Fruit fly (Drosophila melanogaster) whole organism, embryonic: Measurements from ENCODE around the gene Tim9b.
A peak's percentile ranks its signal among the peaks of the same experiment; 100 is the strongest.

Experiments used
- ATbp ChIP-seq: fragments of 200-800 bp; sonication (Bioruptor generic); optimal IDR thresholded peaks from 2 replicates; lab custom pipeline; 2017; ENCODE audit warnings: missing biosample characterization, mild to moderate bottlenecking, missing genetic modification characterization, missing genetic modification reagents
- Asciz ChIP-seq: fragments of 200-800 bp; sonication (Bioruptor generic); optimal IDR thresholded peaks from 2 replicates; lab custom pipeline; 2017; ENCODE audit warnings: missing biosample characterization, mild to moderate bottlenecking, missing genetic modification characterization, missing genetic modification reagents
- Atf-2 ChIP-seq: fragments of 200-800 bp; sonication (Bioruptor generic); optimal IDR thresholded peaks from 2 replicates; lab custom pipeline; 2016; ENCODE audit warnings: missing biosample characterization, missing genetic modification characterization
- CG10321 ChIP-seq: fragments of 200-800 bp; sonication (Bioruptor generic); IDR thresholded peaks from 2 replicates; pipeline ENCODE4 v1.3.6; 2022; ENCODE audit warnings: missing biosample characterization, missing genetic modification characterization
- CG11093 ChIP-seq: fragments of 200-800 bp; sonication (Bioruptor generic); IDR thresholded peaks from 3 replicates; pipeline ENCODE4 v1.3.6; 2022; ENCODE audit warnings: missing biosample characterization, missing genetic modification characterization
- CG11723 ChIP-seq: fragments of 200-800 bp; sonication (Bioruptor generic); optimal IDR thresholded peaks from 2 replicates; lab custom pipeline; 2017; ENCODE audit warnings: missing biosample characterization, mild to moderate bottlenecking, missing genetic modification characterization
- CG12071 ChIP-seq: fragments of 200-800 bp; sonication (Bioruptor generic); optimal IDR thresholded peaks from 3 replicates; lab custom pipeline; 2018; ENCODE audit warnings: missing biosample characterization, mild to moderate bottlenecking, missing genetic modification characterization
- CG12104 ChIP-seq: fragments of 200-800 bp; sonication (Bioruptor generic); optimal IDR thresholded peaks from 3 replicates; lab custom pipeline; 2016; ENCODE audit warnings: missing biosample characterization, missing genetic modification characterization
- CG13296 ChIP-seq: fragments of 200-800 bp; sonication (Bioruptor generic); optimal IDR thresholded peaks from 3 replicates; lab custom pipeline; 2018; ENCODE audit warnings: missing biosample characterization, mild to moderate bottlenecking, missing genetic modification characterization
- CG1529 ChIP-seq: fragments of 200-800 bp; sonication (Bioruptor generic); optimal IDR thresholded peaks from 3 replicates; lab custom pipeline; 2018; ENCODE audit warnings: missing biosample characterization, missing genetic modification characterization
- CG18011 ChIP-seq: fragments of 200-800 bp; sonication (Bioruptor generic); optimal IDR thresholded peaks from 2 replicates; lab custom pipeline; 2017; ENCODE audit warnings: missing biosample characterization, missing genetic modification characterization, mild to moderate bottlenecking, moderate library complexity, missing genotype
- CG18764 ChIP-seq: fragments of 200-800 bp; sonication (Bioruptor generic); optimal IDR thresholded peaks from 3 replicates; lab custom pipeline; 2016; ENCODE audit warnings: missing biosample characterization, missing genetic modification characterization
- CG31365 ChIP-seq: fragments of 200-800 bp; sonication (Bioruptor generic); optimal IDR thresholded peaks from 2 replicates; lab custom pipeline; 2018; ENCODE audit warnings: missing biosample characterization, mild to moderate bottlenecking, missing genetic modification characterization
- CG31388 ChIP-seq: fragments of 200-800 bp; sonication (Bioruptor generic); optimal IDR thresholded peaks from 2 replicates; lab custom pipeline; 2016; ENCODE audit warnings: missing biosample characterization, missing genetic modification characterization
- CG3281 ChIP-seq: fragments of 200-800 bp; sonication (Bioruptor generic); optimal IDR thresholded peaks from 3 replicates; lab custom pipeline; 2017; ENCODE audit warnings: missing biosample characterization, mild to moderate bottlenecking, missing genetic modification characterization
- CG34224 ChIP-seq: fragments of 200-800 bp; sonication (Bioruptor generic); IDR thresholded peaks from 3 replicates; pipeline ENCODE4 v1.3.6; 2022; ENCODE audit warnings: missing biosample characterization, missing genetic modification characterization; ENCODE audit not compliant: partially characterized antibody
- CG3838 ChIP-seq: fragments of 200-800 bp; sonication (Bioruptor generic); optimal IDR thresholded peaks from 3 replicates; lab custom pipeline; 2016; ENCODE audit warnings: missing biosample characterization, missing genetic modification characterization
- CG4282 ChIP-seq: fragments of 200-800 bp; sonication (Bioruptor generic); optimal IDR thresholded peaks from 2 replicates; lab custom pipeline; 2016; ENCODE audit warnings: missing biosample characterization, missing genetic modification characterization
- CG6254 ChIP-seq: fragments of 200-800 bp; sonication (Bioruptor generic); optimal IDR thresholded peaks from 3 replicates; lab custom pipeline; 2017; ENCODE audit warnings: mild to moderate bottlenecking, missing biosample characterization, missing genetic modification reagents, missing genetic modification characterization
- CG6683 ChIP-seq: fragments of 200-800 bp; sonication (Bioruptor generic); optimal IDR thresholded peaks from 2 replicates; lab custom pipeline; 2017; ENCODE audit warnings: missing biosample characterization, mild to moderate bottlenecking, missing genetic modification characterization, missing genetic modification reagents
- CG7271 ChIP-seq: fragments of 200-800 bp; sonication (Bioruptor generic); optimal IDR thresholded peaks from 2 replicates; lab custom pipeline; 2018; ENCODE audit warnings: missing biosample characterization, mild to moderate bottlenecking, missing genetic modification characterization, moderate library complexity
- CG7839 ChIP-seq: fragments of 200-800 bp; sonication (Bioruptor generic); optimal IDR thresholded peaks from 3 replicates; lab custom pipeline; 2018; ENCODE audit warnings: missing biosample characterization, mild to moderate bottlenecking, missing genetic modification characterization, moderate library complexity
- CG7928 ChIP-seq: fragments of 200-800 bp; sonication (Bioruptor generic); optimal IDR thresholded peaks from 2 replicates; lab custom pipeline; 2017; ENCODE audit warnings: missing biosample characterization, mild to moderate bottlenecking, missing genetic modification characterization
- CG7963 ChIP-seq: fragments of 200-800 bp; sonication (Bioruptor generic); IDR thresholded peaks from 3 replicates; pipeline ENCODE4 v1.3.6; 2022; ENCODE audit warnings: missing biosample characterization, missing genetic modification characterization; ENCODE audit not compliant: partially characterized antibody
- CG9437 ChIP-seq: fragments of 200-800 bp; sonication (Bioruptor generic); optimal IDR thresholded peaks from 2 replicates; lab custom pipeline; 2018; ENCODE audit warnings: missing biosample characterization, mild to moderate bottlenecking, missing genetic modification characterization
- CrebB ChIP-seq: fragments of 200-800 bp; sonication (Bioruptor generic); optimal IDR thresholded peaks from 3 replicates; lab custom pipeline; 2018; ENCODE audit warnings: missing biosample characterization, mild to moderate bottlenecking, missing genetic modification characterization
- Jarid2 ChIP-seq: fragments of 200-800 bp; sonication (Bioruptor generic); optimal IDR thresholded peaks from 3 replicates; lab custom pipeline; 2017; ENCODE audit warnings: mild to moderate bottlenecking, missing biosample characterization, missing genetic modification reagents, missing genetic modification characterization
- Kr ChIP-seq: fragments of 200-800 bp; sonication (Bioruptor generic); optimal IDR thresholded peaks from 2 replicates; lab custom pipeline; 2017; ENCODE audit warnings: missing biosample characterization, mild to moderate bottlenecking, missing genetic modification characterization
- NFAT ChIP-seq: fragments of 200-800 bp; sonication (Bioruptor generic); IDR thresholded peaks from 2 replicates; pipeline ENCODE4 v1.3.6; 2022; ENCODE audit warnings: missing biosample characterization, missing genetic modification characterization
- Opbp ChIP-seq: fragments of 200-800 bp; sonication (Bioruptor generic); IDR thresholded peaks from 3 replicates; pipeline ENCODE4 v1.3.6; 2022; ENCODE audit warnings: missing biosample characterization, missing genetic modification characterization; ENCODE audit not compliant: partially characterized antibody
- Xrp1 ChIP-seq: fragments of 200-800 bp; sonication (Bioruptor generic); IDR thresholded peaks from 2 replicates; pipeline ENCODE4 v1.3.6; 2022; ENCODE audit warnings: missing biosample characterization, missing genetic modification characterization
- abd-A ChIP-seq: fragments of 200-800 bp; sonication (Bioruptor generic); optimal IDR thresholded peaks from 3 replicates; lab custom pipeline; 2019; ENCODE audit warnings: missing biosample characterization, mild to moderate bottlenecking, missing genetic modification characterization, moderate library complexity
- ac ChIP-seq: fragments of 200-800 bp; sonication (Bioruptor generic); optimal IDR thresholded peaks from 3 replicates; lab custom pipeline; 2017; ENCODE audit warnings: missing biosample characterization, mild to moderate bottlenecking, missing genetic modification characterization
- ato ChIP-seq: fragments of 200-800 bp; sonication (Bioruptor generic); IDR thresholded peaks from 2 replicates; pipeline ENCODE4 v1.3.6; 2022; ENCODE audit warnings: missing biosample characterization, missing genetic modification characterization; ENCODE audit not compliant: partially characterized antibody
- chm ChIP-seq: fragments of 200-800 bp; sonication (Bioruptor generic); IDR thresholded peaks from 2 replicates; pipeline ENCODE4 v1.3.6; 2022; ENCODE audit warnings: missing biosample characterization, missing genetic modification characterization
- ci ChIP-seq: fragments of 200-800 bp; sonication (Bioruptor generic); IDR thresholded peaks from 3 replicates; pipeline ENCODE4 v1.3.6; 2022; ENCODE audit warnings: missing biosample characterization, missing genetic modification characterization
- crp ChIP-seq, 2 experiments: fragments of 200-800 bp; sonication (Bioruptor generic); optimal IDR thresholded peaks; 2 replicates in 1 of 2; 3 replicates in 1 of 2; lab custom pipeline; 2017; ENCODE audit warnings: missing biosample characterization in 2 of 2, missing genetic modification characterization in 2 of 2, mild to moderate bottlenecking in 1 of 2, moderate library complexity in 1 of 2
- esg ChIP-seq: fragments of 200-800 bp; sonication (Bioruptor generic); conservative IDR thresholded peaks from 2 replicates; pipeline ENCODE4 v1.3.6; 2022; ENCODE audit warnings: missing biosample characterization, missing genetic modification characterization
- ftz-f1 ChIP-seq: fragments of 200-800 bp; sonication (Bioruptor generic); optimal IDR thresholded peaks from 2 replicates; lab custom pipeline; 2016; ENCODE audit warnings: missing biosample characterization, missing genetic modification characterization
- hbn ChIP-seq: fragments of 200-800 bp; sonication (Bioruptor generic); IDR thresholded peaks from 2 replicates; pipeline ENCODE4 v1.3.6; 2022; ENCODE audit warnings: missing biosample characterization, missing genetic modification characterization; ENCODE audit not compliant: partially characterized antibody
- kni ChIP-seq: fragments of 200-800 bp; sonication (Bioruptor generic); optimal IDR thresholded peaks from 3 replicates; lab custom pipeline; 2017; ENCODE audit warnings: mild to moderate bottlenecking, missing biosample characterization, missing genetic modification reagents, missing genetic modification characterization
- lab ChIP-seq: fragments of 200-800 bp; sonication (Bioruptor generic); optimal IDR thresholded peaks from 3 replicates; lab custom pipeline; 2017; ENCODE audit warnings: missing biosample characterization, missing genetic modification characterization, mild to moderate bottlenecking, moderate library complexity, missing genetic modification reagents
- nerfin-1 ChIP-seq: fragments of 200-800 bp; sonication (Bioruptor generic); optimal IDR thresholded peaks from 3 replicates; lab custom pipeline; 2019; ENCODE audit warnings: missing biosample characterization, mild to moderate bottlenecking, missing genetic modification characterization, moderate library complexity
- nom ChIP-seq: fragments of 200-800 bp; sonication (Bioruptor generic); optimal IDR thresholded peaks from 2 replicates; lab custom pipeline; 2017; ENCODE audit warnings: missing biosample characterization, missing genetic modification characterization, mild to moderate bottlenecking, moderate library complexity, missing genetic modification reagents
- pfk ChIP-seq: fragments of 200-800 bp; sonication (Bioruptor generic); optimal IDR thresholded peaks from 2 replicates; lab custom pipeline; 2018; ENCODE audit warnings: missing biosample characterization, mild to moderate bottlenecking, missing genetic modification characterization, moderate library complexity
- ssp ChIP-seq: fragments of 200-800 bp; sonication (Bioruptor generic); IDR thresholded peaks from 2 replicates; pipeline ENCODE4 v1.3.6; 2022; ENCODE audit warnings: missing biosample characterization, missing genetic modification characterization
- vfl ChIP-seq: fragments of 200-800 bp; sonication (Bioruptor generic); optimal IDR thresholded peaks from 2 replicates; lab custom pipeline; 2016; ENCODE audit warnings: missing biosample characterization, missing genetic modification characterization
- zen ChIP-seq: fragments of 200-800 bp; sonication (Bioruptor generic); optimal IDR thresholded peaks from 3 replicates; lab custom pipeline; 2018; ENCODE audit warnings: missing biosample characterization, mild to moderate bottlenecking, missing genetic modification characterization, moderate library complexity
- zen2 ChIP-seq: fragments of 200-800 bp; sonication (Bioruptor generic); IDR thresholded peaks from 3 replicates; pipeline ENCODE4 v1.3.6; 2022; ENCODE audit warnings: missing biosample characterization, missing genetic modification characterization; ENCODE audit not compliant: partially characterized antibody

Tim9b gene

DNA sequence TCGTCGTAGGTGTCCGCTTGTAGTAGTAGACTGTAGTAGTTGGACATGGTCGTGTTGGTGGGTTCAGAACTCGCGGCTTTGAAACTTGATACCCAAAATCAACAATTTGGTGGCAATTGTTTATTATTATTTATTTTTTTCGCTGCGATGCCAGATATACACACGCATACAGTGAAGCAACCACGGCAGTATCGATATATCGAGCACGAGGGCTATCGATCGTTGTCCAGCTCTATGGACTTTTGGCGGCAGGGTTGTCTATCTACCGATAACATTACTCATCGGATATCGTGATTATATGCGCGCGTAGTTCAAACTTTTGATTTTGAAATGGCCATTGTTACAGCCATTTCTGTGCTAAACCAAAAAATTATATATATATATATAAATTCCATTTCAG lies 16.7 kb downstream of the Tim9b start, which contains the start of gene CG14220 (continued):
- TF ChIP-seq ato (GFP tag; lab: Robert Waterston, UW) (peak; percentile 94), CG11093 (GFP tag; lab: Robert Waterston, UW) (no peak), ATbp (no peak), Jarid2 (GFP tag; lab: Kevin White, UChicago) (no peak), CG18011 (GFP tag; lab: Kevin White, UChicago) (no peak), CG11723 (GFP tag; lab: Kevin White, UChicago) (no peak), zen2 (peak; percentile 91), nerfin-1 (tag; lab: Kevin White, UChicago) (no peak), vfl (GFP tag; lab: Kevin White, UChicago) (no peak), ac (GFP tag; lab: Kevin White, UChicago) (no peak), CG12071 (GFP tag; lab: Kevin White, UChicago) (no peak), CG10321 (no peak), CG18764 (GFP tag; lab: Kevin White, UChicago) (no peak), hbn (GFP tag; lab: Robert Waterston, UW) (peak; percentile 90), CG31365 (tag; lab: Kevin White, UChicago) (no peak), CrebB (tag; lab: Kevin White, UChicago) (no peak), kni (GFP tag; lab: Kevin White, UChicago) (no peak), CG12104 (no peak), Kr (GFP tag; lab: Kevin White, UChicago) (no peak), abd-A (tag; lab: Kevin White, UChicago) (no peak), CG6254 (no peak), crp (GFP tag; optimal IDR thresholded peaks at IDR 0.05; lab: Kevin White, UChicago) (peak in 1 of 2 experiments; percentile 35), Atf-2 (no peak), esg (GFP tag; lab: Robert Waterston, UW) (no peak), CG3838 (GFP tag; lab: Kevin White, UChicago) (no peak), CG13296 (GFP tag; lab: Kevin White, UChicago) (peak; percentile 9), CG3281 (GFP tag; lab: Kevin White, UChicago) (peak; percentile 20), lab (GFP tag; lab: Kevin White, UChicago) (no peak), CG7963 (GFP tag; lab: Robert Waterston, UW) (peak; percentile 94), CG34224 (GFP tag; lab: Robert Waterston, UW) (peak; percentile 97), CG4282 (GFP tag; lab: Kevin White, UChicago) (no peak), CG7839 (no peak), CG7271 (no peak), ftz-f1 (GFP tag; lab: Kevin White, UChicago) (no peak), zen (tag; lab: Kevin White, UChicago) (no peak), pfk (GFP tag; lab: Kevin White, UChicago) (peak; percentile 38), CG1529 (GFP tag; lab: Kevin White, UChicago) (no peak), nom (GFP tag; lab: Kevin White, UChicago) (peak; percentile 15)

DNA sequence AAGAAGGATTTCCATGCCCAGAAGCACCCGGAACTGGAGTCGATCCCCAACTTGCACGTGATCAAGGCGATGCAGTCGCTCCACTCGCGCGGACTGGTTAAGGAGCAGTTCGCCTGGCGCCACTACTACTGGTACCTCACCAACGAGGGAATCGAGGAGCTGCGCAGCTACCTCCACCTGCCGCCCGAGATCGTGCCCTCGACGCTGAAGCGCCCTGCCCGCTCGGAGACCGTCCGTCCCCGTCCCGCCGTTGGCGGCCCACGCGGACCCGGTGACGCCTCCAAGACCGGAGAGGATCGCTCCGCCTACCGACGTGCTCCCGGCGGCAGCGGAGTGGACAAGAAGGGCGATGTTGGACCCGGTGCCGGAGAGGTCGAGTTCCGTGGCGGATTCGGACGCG lies 19.8 kb downstream of the Tim9b start:
- TF ChIP-seq CG6683: no peak
- TF ChIP-seq CG31388 (GFP tag; lab: Kevin White, UChicago): no peak
- peak; percentile 44; the same call in 1 of the 2 replicates for TF ChIP-seq chm
- TF ChIP-seq ATbp: no peak
- no peak for TF ChIP-seq CG6254
- TF ChIP-seq ssp (GFP tag; lab: Robert Waterston, UW): no peak
- TF ChIP-seq abd-A (tag; lab: Kevin White, UChicago): no peak
- TF ChIP-seq Asciz (GFP tag; lab: Kevin White, UChicago): no peak
- TF ChIP-seq Xrp1 (GFP tag; lab: Robert Waterston, UW): no peak
- peak; percentile 46; the same call in 1 of the 3 replicates for TF ChIP-seq ci
- no peak for TF ChIP-seq NFAT
- no peak for TF ChIP-seq CG3838 (GFP tag; lab: Kevin White, UChicago)
- no peak for TF ChIP-seq CG7928
- no peak for TF ChIP-seq Opbp (GFP tag; lab: Robert Waterston, UW)
- TF ChIP-seq CG9437: no peak
- TF ChIP-seq CG11723 (GFP tag; lab: Kevin White, UChicago): no peak
